Fruit fly (Drosophila melanogaster) Kc167 (cell line): ENCODE results near the gene CG43072.

ENCODE experiments used
- Myc ChIP-seq: fragments of >200 bp; optimal IDR thresholded peaks from 2 replicates; lab custom pipeline; 2017; ENCODE audit warnings: missing external identifiers
- Sin3A ChIP-seq: fragments of >200 bp; optimal IDR thresholded peaks from 2 replicates; lab custom pipeline; 2018; ENCODE audit warnings: missing external identifiers
- h ChIP-seq: fragments of >200 bp; optimal IDR thresholded peaks from 3 replicates; lab custom pipeline; 2018; ENCODE audit warnings: missing external identifiers
- insv ChIP-seq: fragments of >200 bp; optimal IDR thresholded peaks from 3 replicates; lab custom pipeline; 2018; ENCODE audit warnings: missing external identifiers
- psq ChIP-seq: fragments of >200 bp; optimal IDR thresholded peaks from 2 replicates; lab custom pipeline; 2017; ENCODE audit warnings: missing external identifiers
- ttk ChIP-seq: sonication (Bioruptor generic); optimal IDR thresholded peaks from 2 replicates; lab custom pipeline; 2017; ENCODE audit warnings: missing external identifiers

The CG43072 gene

DNA sequence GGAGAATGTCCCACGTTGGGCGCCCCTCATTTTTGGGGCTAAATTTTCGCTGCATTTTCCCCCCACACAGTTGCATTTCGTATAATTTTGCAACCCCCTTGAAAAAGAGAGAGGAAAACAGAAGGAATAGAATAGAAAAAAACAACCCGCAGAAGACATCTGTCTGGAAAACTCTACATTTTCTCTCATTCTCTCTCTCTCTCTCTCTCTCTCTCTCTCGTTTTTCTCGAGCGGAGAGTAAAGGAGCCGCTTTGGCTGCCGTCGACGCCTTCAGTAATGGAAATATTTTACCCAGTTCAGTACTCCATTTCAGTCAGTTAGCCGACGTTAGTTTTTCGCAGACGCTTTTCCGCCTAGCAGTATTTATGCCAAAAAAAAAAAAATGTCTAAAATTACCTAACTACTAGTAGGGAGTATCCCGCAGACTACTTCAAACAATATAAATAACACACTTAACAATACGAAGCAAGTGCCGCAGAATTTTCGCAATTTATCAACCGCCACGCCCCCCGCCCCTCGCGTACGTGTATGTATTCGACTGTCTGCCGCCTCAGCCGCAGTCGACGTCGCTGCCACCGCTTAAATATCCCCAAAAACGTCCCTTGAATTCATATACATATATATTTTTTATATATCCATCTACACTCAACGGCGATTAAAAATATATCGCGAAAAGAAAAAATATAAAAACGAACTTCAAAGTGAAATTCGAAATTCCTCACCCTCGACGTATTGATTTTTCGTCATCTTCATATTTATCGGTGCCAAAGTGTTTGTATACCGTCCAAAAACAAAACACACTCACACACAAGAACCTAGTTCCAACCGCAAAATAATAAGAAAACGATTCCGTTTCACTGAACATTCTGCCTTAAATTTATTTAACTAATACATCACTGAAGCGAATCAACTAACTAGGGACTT is 17.7 kb upstream of the CG43072 start:
- TF ChIP-seq Myc (lab: Kevin White, UChicago) (no peak), Sin3A (no peak), insv (no peak), ttk (lab: Kevin White, UChicago) (no peak), psq (lab: Kevin White, UChicago) (no peak), h (no peak)

- TF ChIP-seq Sin3A (no peak), insv (no peak), psq (lab: Kevin White, UChicago) (no peak), ttk (lab: Kevin White, UChicago) (no peak), Myc (lab: Kevin White, UChicago) (no peak), h (no peak)
Observed at dm6 chr3L:21049417-21049914, 16.2 kb upstream of the CG43072 start.

- no peak for TF ChIP-seq psq (lab: Kevin White, UChicago)
- no peak for TF ChIP-seq ttk (lab: Kevin White, UChicago)
- TF ChIP-seq Myc (lab: Kevin White, UChicago) = no peak
- TF ChIP-seq Sin3A = no peak
- no peak for TF ChIP-seq insv
- no peak for TF ChIP-seq h
Observed at dm6 chr3L:21050068-21050736, 15.4 kb upstream of the CG43072 start.

- TF ChIP-seq ttk (lab: Kevin White, UChicago) = no peak
- no peak for TF ChIP-seq Sin3A
- TF ChIP-seq insv = no peak
- TF ChIP-seq h = no peak
- no peak for TF ChIP-seq Myc (lab: Kevin White, UChicago)
- no peak for TF ChIP-seq psq (lab: Kevin White, UChicago)
Observed at dm6 chr3L:21052191-21052951, 13.3 kb upstream of the CG43072 start.

- TF ChIP-seq ttk (lab: Kevin White, UChicago) = no peak
- no peak for TF ChIP-seq h
- TF ChIP-seq insv = no peak
- TF ChIP-seq psq (lab: Kevin White, UChicago) = no peak
- TF ChIP-seq Myc (lab: Kevin White, UChicago) = no peak
- no peak for TF ChIP-seq Sin3A
Observed at dm6 chr3L:21053763-21054162, 11.9 kb upstream of the CG43072 start.

DNA sequence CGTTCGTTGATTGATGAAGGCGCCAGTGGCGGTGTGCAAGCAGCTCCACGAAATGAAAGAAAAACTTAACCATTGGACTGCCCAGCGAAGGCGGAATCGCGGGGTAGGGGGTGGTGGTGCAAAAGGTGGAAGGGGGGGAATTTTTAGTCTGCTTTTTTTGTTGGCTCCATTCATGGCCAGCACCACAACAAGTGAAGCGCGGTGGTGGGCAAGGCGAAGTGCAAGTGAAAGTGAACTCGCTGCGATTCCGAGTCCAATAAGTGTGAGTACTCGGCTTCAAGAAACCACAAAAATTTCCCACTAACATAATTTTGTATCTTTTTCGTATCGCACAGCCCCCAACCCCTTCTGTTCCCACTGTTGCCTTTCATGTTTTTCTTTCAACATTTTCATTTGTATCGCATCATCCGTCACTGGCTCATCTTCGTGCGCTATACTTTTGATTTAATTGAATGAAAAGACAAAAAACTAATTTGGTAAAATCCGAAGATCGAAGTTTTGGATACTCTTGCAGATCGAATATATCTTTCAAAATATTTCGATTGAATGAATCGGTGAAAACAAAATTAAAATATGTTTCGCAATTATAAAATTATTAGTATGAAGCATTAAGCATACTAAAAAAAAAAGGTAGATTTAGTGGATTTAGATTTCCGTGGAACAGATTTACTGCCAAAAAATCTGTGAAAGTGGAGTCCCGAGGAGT is 11.3 kb upstream of the CG43072 start:
- no peak for TF ChIP-seq ttk (lab: Kevin White, UChicago)

- no peak for TF ChIP-seq ttk (lab: Kevin White, UChicago)
- TF ChIP-seq Myc (lab: Kevin White, UChicago) = no peak
- no peak for TF ChIP-seq Sin3A
- no peak for TF ChIP-seq h
- no peak for TF ChIP-seq psq (lab: Kevin White, UChicago)
- no peak for TF ChIP-seq insv
Observed at dm6 chr3L:21054894-21055270, 10.8 kb upstream of the CG43072 start.

DNA sequence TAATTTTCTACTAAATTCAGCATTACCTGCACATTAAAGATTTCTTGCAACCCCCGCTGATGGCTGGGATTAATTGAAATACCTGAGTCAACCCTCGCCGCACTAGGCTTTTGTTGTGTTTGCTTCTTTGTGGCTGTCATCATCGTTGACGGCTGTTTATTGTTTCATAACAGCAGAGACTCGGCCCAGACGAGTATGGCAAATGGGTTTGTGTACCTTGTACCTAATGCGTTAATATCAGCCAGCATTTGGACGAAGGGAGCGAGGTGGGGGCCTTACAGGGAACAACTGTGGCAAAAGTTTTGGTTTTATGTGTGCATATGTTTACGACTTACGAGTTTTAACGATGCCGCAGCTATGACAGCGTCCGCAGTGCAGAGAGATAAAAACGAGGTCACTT is 9.8 kb upstream of the CG43072 start:
- no peak for TF ChIP-seq psq (lab: Kevin White, UChicago)
- TF ChIP-seq Sin3A = no peak
- no peak for TF ChIP-seq h
- no peak for TF ChIP-seq ttk (lab: Kevin White, UChicago)
- TF ChIP-seq Myc (lab: Kevin White, UChicago) = no peak

- no peak for TF ChIP-seq psq (lab: Kevin White, UChicago)
- no peak for TF ChIP-seq Sin3A
- no peak for TF ChIP-seq Myc (lab: Kevin White, UChicago)
- no peak for TF ChIP-seq insv
- no peak for TF ChIP-seq ttk (lab: Kevin White, UChicago)
- TF ChIP-seq h = no peak
Observed at dm6 chr3L:21056290-21056689, 9.4 kb upstream of the CG43072 start.

DNA sequence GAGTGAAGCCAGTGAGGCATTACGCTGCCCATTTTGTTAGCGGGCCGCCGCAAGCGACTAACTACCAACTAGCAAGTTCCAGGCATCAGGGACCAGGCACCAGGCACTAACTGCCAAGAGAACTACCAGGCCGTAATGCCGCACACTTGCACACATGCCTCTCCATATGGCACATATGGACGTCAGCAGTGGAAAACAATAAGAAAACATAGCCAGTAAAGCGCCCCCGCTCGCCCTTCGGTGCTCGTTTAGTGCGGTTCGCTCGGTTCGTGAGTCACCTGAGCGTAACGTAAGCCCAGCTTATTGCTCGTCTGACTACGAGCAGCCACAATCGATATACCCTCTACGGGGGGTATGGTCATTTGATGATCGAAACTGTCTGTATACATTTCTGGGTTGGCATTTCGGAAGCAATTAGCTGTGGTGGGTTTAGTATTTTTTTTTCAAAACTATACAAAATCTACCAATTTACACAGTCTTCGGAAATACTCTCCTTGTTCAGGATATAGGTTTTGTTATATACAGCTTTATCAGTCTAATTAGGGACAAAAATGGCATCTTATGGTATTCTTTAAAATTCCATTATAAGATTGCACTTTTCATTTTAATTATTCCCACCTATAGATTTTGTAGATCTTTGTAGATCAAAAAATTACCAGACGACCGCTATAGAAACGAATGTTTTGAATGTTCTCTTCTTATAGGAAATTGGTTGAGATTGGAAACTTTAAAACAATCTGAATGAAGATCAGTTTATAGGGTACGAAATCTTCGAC is 8.7 kb upstream of the CG43072 start:
- TF ChIP-seq Sin3A (no peak), Myc (lab: Kevin White, UChicago) (no peak), psq (lab: Kevin White, UChicago) (no peak), insv (no peak), h (no peak), ttk (lab: Kevin White, UChicago) (no peak)

DNA sequence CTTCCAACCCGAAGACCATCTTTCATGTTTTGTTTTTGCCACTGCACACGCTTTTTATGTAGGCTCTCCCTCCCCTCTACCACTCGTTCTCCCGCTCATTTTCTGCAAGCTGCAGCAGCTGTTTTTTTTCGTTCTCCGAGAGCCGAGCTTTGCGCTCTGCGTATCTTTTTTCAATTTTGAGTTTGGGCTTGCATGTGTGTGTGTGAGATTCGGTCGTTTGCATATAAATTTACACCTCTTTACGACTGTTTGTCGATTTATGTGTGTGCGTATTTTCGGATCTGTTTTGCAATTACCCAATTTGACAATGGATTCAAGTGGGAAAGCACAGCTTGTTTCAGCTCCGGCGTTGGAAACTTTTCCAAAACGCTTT is 8.1 kb upstream of the CG43072 start:
- TF ChIP-seq ttk (lab: Kevin White, UChicago) (no peak), psq (lab: Kevin White, UChicago) (no peak), Myc (lab: Kevin White, UChicago) (no peak), Sin3A (no peak), h (no peak), insv (no peak)
